Fruit fly (Drosophila melanogaster) whole organism, embryonic: Measurements from ENCODE around the gene dsx.
A peak's percentile ranks its signal among the peaks of the same experiment; 100 is the strongest.

ENCODE experiments used
- ATbp ChIP-seq: fragments of 200-800 bp; sonication (Bioruptor generic); optimal IDR thresholded peaks from 2 replicates; lab custom pipeline; 2017; ENCODE audit warnings: missing biosample characterization, mild to moderate bottlenecking, missing genetic modification characterization, missing genetic modification reagents
- Awh ChIP-seq: fragments of 200-800 bp; sonication (Bioruptor generic); IDR thresholded peaks from 2 replicates; pipeline ENCODE4, ENCODE4 v1.3.6; 2022; ENCODE audit warnings: missing biosample characterization, missing genetic modification characterization
- Bgb ChIP-seq: fragments of 200-800 bp; sonication (Bioruptor generic); IDR thresholded peaks from 2 replicates; pipeline ENCODE4 v1.3.6; 2022; ENCODE audit warnings: missing biosample characterization, missing genetic modification characterization; ENCODE audit not compliant: partially characterized antibody
- Bteb2 ChIP-seq: fragments of 200-800 bp; sonication (Bioruptor generic); optimal IDR thresholded peaks from 2 replicates; lab custom pipeline; 2016; ENCODE audit warnings: missing biosample characterization, missing genetic modification characterization
- CG10147 ChIP-seq: fragments of 200-800 bp; sonication (Bioruptor generic); optimal IDR thresholded peaks from 2 replicates; lab custom pipeline; 2019; ENCODE audit warnings: missing biosample characterization, mild to moderate bottlenecking, missing genetic modification characterization, moderate library complexity
- CG10209 ChIP-seq: fragments of 200-800 bp; sonication (Bioruptor generic); optimal IDR thresholded peaks from 3 replicates; lab custom pipeline; 2017; ENCODE audit warnings: missing biosample characterization, mild to moderate bottlenecking, missing genetic modification characterization, missing genetic modification reagents
- CG10979 ChIP-seq: fragments of 200-800 bp; sonication (Bioruptor generic); optimal IDR thresholded peaks from 2 replicates; lab custom pipeline; 2018; ENCODE audit warnings: missing biosample characterization, mild to moderate bottlenecking, missing genetic modification characterization, moderate library complexity
- CG11247 ChIP-seq: fragments of 200-800 bp; sonication (Bioruptor generic); IDR thresholded peaks from 2 replicates; pipeline ENCODE4 v1.3.6; 2022; ENCODE audit warnings: missing biosample characterization, missing genetic modification characterization
- CG14860 ChIP-seq: fragments of 200-800 bp; sonication (Bioruptor generic); IDR thresholded peaks from 3 replicates; pipeline ENCODE4 v1.3.6; 2022; ENCODE audit warnings: missing biosample characterization, missing genetic modification characterization; ENCODE audit not compliant: partially characterized antibody
- CG18011 ChIP-seq: fragments of 200-800 bp; sonication (Bioruptor generic); optimal IDR thresholded peaks from 2 replicates; lab custom pipeline; 2017; ENCODE audit warnings: missing biosample characterization, missing genetic modification characterization, mild to moderate bottlenecking, moderate library complexity, missing genotype
- CG2202 ChIP-seq: fragments of 200-800 bp; sonication (Bioruptor generic); optimal IDR thresholded peaks from 2 replicates; lab custom pipeline; 2018; ENCODE audit warnings: missing biosample characterization, mild to moderate bottlenecking, missing genetic modification characterization
- CG30431 ChIP-seq: fragments of 200-800 bp; sonication (Bioruptor generic); optimal IDR thresholded peaks from 2 replicates; lab custom pipeline; 2017; ENCODE audit warnings: missing biosample characterization, missing genetic modification characterization
- CG43689 ChIP-seq: fragments of 200-800 bp; sonication (Bioruptor generic); IDR thresholded peaks from 2 replicates; pipeline ENCODE4 v1.3.6; 2022; ENCODE audit warnings: missing biosample characterization, missing genetic modification characterization
- CG4730 ChIP-seq: fragments of 200-800 bp; sonication (Bioruptor generic); IDR thresholded peaks from 2 replicates; pipeline ENCODE4 v1.3.6; 2022; ENCODE audit warnings: missing biosample characterization, missing genetic modification characterization
- CG6689 ChIP-seq: fragments of 200-800 bp; sonication (Bioruptor generic); IDR thresholded peaks from 2 replicates; pipeline ENCODE4 v1.3.6; 2022; ENCODE audit warnings: missing biosample characterization, missing genetic modification characterization
- CG7928 ChIP-seq: fragments of 200-800 bp; sonication (Bioruptor generic); optimal IDR thresholded peaks from 2 replicates; lab custom pipeline; 2017; ENCODE audit warnings: missing biosample characterization, mild to moderate bottlenecking, missing genetic modification characterization
- CG8290 ChIP-seq, 3 experiments: fragments of 200-800 bp; sonication (Bioruptor generic); optimal IDR thresholded peaks; 2 replicates each; lab custom pipeline; 2016 to 2019; ENCODE audit warnings: missing biosample characterization in 3 of 3, missing genetic modification characterization in 3 of 3, mild to moderate bottlenecking in 2 of 3, moderate library complexity in 1 of 3
- CTCF ChIP-seq: fragments of 200-800 bp; sonication (Bioruptor generic); optimal IDR thresholded peaks from 2 replicates; lab custom pipeline; 2017; ENCODE audit warnings: missing biosample characterization, mild to moderate bottlenecking, missing genetic modification characterization, moderate library complexity
- D19A ChIP-seq: fragments of 200-800 bp; optimal IDR thresholded peaks from 3 replicates; lab custom pipeline; 2019; ENCODE audit warnings: missing biosample characterization, mild to moderate bottlenecking, missing genetic modification characterization, moderate library complexity
- E2f1 ChIP-seq: fragments of 200-800 bp; sonication (Bioruptor generic); IDR thresholded peaks from 2 replicates; pipeline ENCODE4 v1.3.6; 2022; ENCODE audit warnings: missing biosample characterization, missing genetic modification characterization
- Fer1 ChIP-seq: fragments of 200-800 bp; sonication (Bioruptor generic); optimal IDR thresholded peaks from 2 replicates; lab custom pipeline; 2017; ENCODE audit warnings: missing biosample characterization, mild to moderate bottlenecking, missing genetic modification characterization
- Hr51 ChIP-seq, 2 experiments: fragments of 200-800 bp; sonication (Bioruptor generic); optimal IDR thresholded peaks; 2 replicates in 1 of 2; 3 replicates in 1 of 2; lab custom pipeline; 2016 to 2018; ENCODE audit warnings: missing biosample characterization in 2 of 2, missing genetic modification characterization in 2 of 2, mild to moderate bottlenecking in 1 of 2, moderate library complexity in 1 of 2
- Med ChIP-seq: fragments of 200-800 bp; sonication (Bioruptor generic); peaks from one replicate; lab custom pipeline; 2016; ENCODE audit warnings: missing biosample characterization, missing genetic modification characterization, mild to moderate bottlenecking, inconsistent platforms, moderate library complexity
- NC2α ChIP-seq: fragments of 200-800 bp; sonication (Bioruptor generic); optimal IDR thresholded peaks from 2 replicates; lab custom pipeline; 2016; ENCODE audit warnings: missing biosample characterization, missing genetic modification characterization
- Nf-YB ChIP-seq: fragments of 200-800 bp; sonication (Bioruptor generic); optimal IDR thresholded peaks from 3 replicates; lab custom pipeline; 2019; ENCODE audit warnings: missing biosample characterization, mild to moderate bottlenecking, missing genetic modification characterization, moderate library complexity
- Scr ChIP-seq: fragments of 200-800 bp; sonication (Bioruptor generic); IDR thresholded peaks from 2 replicates; pipeline ENCODE4 v1.3.6; 2022; ENCODE audit warnings: missing biosample characterization, missing genetic modification characterization; ENCODE audit not compliant: partially characterized antibody
- Sry-δ ChIP-seq: fragments of 200-800 bp; sonication (Bioruptor generic); optimal IDR thresholded peaks from 2 replicates; lab custom pipeline; 2016; ENCODE audit warnings: missing biosample characterization, missing genetic modification characterization
- corto ChIP-seq: fragments of 200-800 bp; sonication (Bioruptor generic); optimal IDR thresholded peaks from 2 replicates; lab custom pipeline; 2016; ENCODE audit warnings: missing biosample characterization, mild to moderate bottlenecking, missing genetic modification characterization, moderate library complexity
- cwo ChIP-seq: fragments of 200-800 bp; sonication (Bioruptor generic); optimal IDR thresholded peaks from 3 replicates; lab custom pipeline; 2017; ENCODE audit warnings: missing biosample characterization, missing genetic modification characterization, mild to moderate bottlenecking, moderate library complexity, missing genetic modification reagents
- dm ChIP-seq: fragments of 200-800 bp; sonication (Bioruptor generic); optimal IDR thresholded peaks from 3 replicates; lab custom pipeline; 2016; ENCODE audit warnings: missing biosample characterization, missing genetic modification characterization
- dpn ChIP-seq, 2 experiments: fragments of 200-800 bp; sonication (Bioruptor generic); optimal IDR thresholded peaks; 3 replicates each; lab custom pipeline; 2016; ENCODE audit warnings: missing biosample characterization in 2 of 2, missing genetic modification characterization in 2 of 2
- exex ChIP-seq: fragments of 200-800 bp; sonication (Bioruptor generic); optimal IDR thresholded peaks from 4 replicates; lab custom pipeline; 2018; ENCODE audit warnings: missing biosample characterization, mild to moderate bottlenecking, missing genetic modification characterization, moderate library complexity
- gcm ChIP-seq: fragments of 200-800 bp; sonication (Bioruptor generic); optimal IDR thresholded peaks from 2 replicates; lab custom pipeline; 2019; ENCODE audit warnings: missing biosample characterization, mild to moderate bottlenecking, missing genetic modification characterization, moderate library complexity
- gcm2 ChIP-seq: fragments of 200-800 bp; sonication (Bioruptor generic); optimal IDR thresholded peaks from 2 replicates; lab custom pipeline; 2016; ENCODE audit warnings: missing biosample characterization, missing genetic modification characterization
- mam ChIP-seq: fragments of 200-800 bp; sonication (Bioruptor generic); optimal IDR thresholded peaks from 3 replicates; lab custom pipeline; 2016; ENCODE audit warnings: missing biosample characterization, missing genetic modification characterization
- mirr ChIP-seq: fragments of 200-800 bp; sonication (Bioruptor generic); optimal IDR thresholded peaks from 3 replicates; lab custom pipeline; 2018; ENCODE audit warnings: missing biosample characterization, mild to moderate bottlenecking, missing genetic modification characterization
- nom ChIP-seq: fragments of 200-800 bp; sonication (Bioruptor generic); optimal IDR thresholded peaks from 2 replicates; lab custom pipeline; 2017; ENCODE audit warnings: missing biosample characterization, missing genetic modification characterization, mild to moderate bottlenecking, moderate library complexity, missing genetic modification reagents
- pb ChIP-seq: fragments of 200-800 bp; sonication (Bioruptor generic); optimal IDR thresholded peaks from 3 replicates; lab custom pipeline; 2016; ENCODE audit warnings: missing biosample characterization, missing genetic modification characterization
- pho ChIP-seq: fragments of 200-800 bp; sonication (Bioruptor generic); optimal IDR thresholded peaks from 2 replicates; lab custom pipeline; 2016; ENCODE audit warnings: missing biosample characterization, missing genetic modification characterization
- pita ChIP-seq: fragments of 200-800 bp; sonication (Bioruptor generic); optimal IDR thresholded peaks from 2 replicates; lab custom pipeline; 2017; ENCODE audit warnings: missing biosample characterization, mild to moderate bottlenecking, missing genetic modification characterization
- pzg ChIP-seq: fragments of 200-800 bp; sonication (Bioruptor generic); optimal IDR thresholded peaks from 3 replicates; lab custom pipeline; 2018; ENCODE audit warnings: missing biosample characterization, mild to moderate bottlenecking, missing genetic modification characterization, moderate library complexity
- ranshi ChIP-seq: fragments of 200-800 bp; sonication (Bioruptor generic); IDR thresholded peaks from 2 replicates; pipeline ENCODE4 v1.3.6; 2022; ENCODE audit warnings: missing biosample characterization, missing genetic modification characterization
- rib ChIP-seq: fragments of 200-800 bp; sonication (Bioruptor generic); IDR thresholded peaks from 2 replicates; pipeline ENCODE4 v1.3.6; 2022; ENCODE audit warnings: missing biosample characterization, missing genetic modification characterization
- run ChIP-seq: fragments of 200-800 bp; sonication (Bioruptor generic); optimal IDR thresholded peaks from 3 replicates; lab custom pipeline; 2018; ENCODE audit warnings: missing biosample characterization, mild to moderate bottlenecking, missing genetic modification characterization
- tin ChIP-seq: fragments of 200-800 bp; sonication (Bioruptor generic); optimal IDR thresholded peaks from 3 replicates; lab custom pipeline; 2016; ENCODE audit warnings: missing biosample characterization, missing genetic modification characterization
- trem ChIP-seq: fragments of 200-800 bp; optimal IDR thresholded peaks from 3 replicates; lab custom pipeline; 2019; ENCODE audit warnings: missing biosample characterization, mild to moderate bottlenecking, missing genetic modification characterization, moderate library complexity
- unpg ChIP-seq: fragments of 200-800 bp; sonication (Bioruptor generic); optimal IDR thresholded peaks from 3 replicates; lab custom pipeline; 2018; ENCODE audit warnings: missing biosample characterization, mild to moderate bottlenecking, missing genetic modification characterization, moderate library complexity
- wdn ChIP-seq: fragments of 200-800 bp; sonication (Bioruptor generic); IDR thresholded peaks from 2 replicates; pipeline ENCODE4 v1.3.6; 2022; ENCODE audit warnings: missing biosample characterization, missing genetic modification characterization

Gene dsx

dm6 chr3R:7977011-7977925 lies 10.1 kb upstream of the dsx start (continued):
- peak; percentile 20 for TF ChIP-seq pho (GFP tag; lab: Kevin White, UChicago)
- peak; percentile 55 for TF ChIP-seq exex
- peak; percentile 3 for TF ChIP-seq pb
- no peak for TF ChIP-seq rib
- TF ChIP-seq gcm (GFP tag; lab: Kevin White, UChicago): peak; percentile 42
- peak; percentile 22 for TF ChIP-seq unpg (GFP tag; lab: Kevin White, UChicago)
- TF ChIP-seq pita: no peak
- no peak for TF ChIP-seq Awh (GFP tag; lab: Robert Waterston, UW)
- TF ChIP-seq Bgb (GFP tag; lab: Robert Waterston, UW): peak; percentile 28; the same call in 1 of the 2 replicates
- peak; percentile 80 for TF ChIP-seq trem (tag; lab: Kevin White, UChicago)
- peak; percentile 41 for TF ChIP-seq mirr
- 0 out of 2 replicates have a peak, but pooled peaks have one; percentile 36 for TF ChIP-seq Scr (GFP tag; lab: Robert Waterston, UW)
- TF ChIP-seq CG8290 (GFP tag; optimal IDR thresholded peaks at IDR 0.05; lab: Kevin White, UChicago): no peak
- TF ChIP-seq CG8290 (tag; optimal IDR thresholded peaks at IDR 0.05; lab: Kevin White, UChicago): peak in 1 of 2 experiments; percentile 61
- no peak for TF ChIP-seq run (tag; lab: Kevin White, UChicago)
- TF ChIP-seq CG11247 (GFP tag; lab: Robert Waterston, UW): no peak
- no peak for TF ChIP-seq CG14860 (GFP tag; lab: Robert Waterston, UW)
- no peak for TF ChIP-seq CG30431 (GFP tag; lab: Kevin White, UChicago)
- TF ChIP-seq NC2α: peak; percentile 42
- TF ChIP-seq pzg: peak; percentile 98
- no peak for TF ChIP-seq wdn (GFP tag; lab: Robert Waterston, UW)
- peak; percentile 6 for TF ChIP-seq cwo
- no peak for TF ChIP-seq E2f1
- peak; percentile 13 for TF ChIP-seq mam
- no peak for TF ChIP-seq ranshi (GFP tag; lab: Robert Waterston, UW)
- no peak for TF ChIP-seq ATbp
- TF ChIP-seq CG18011: peak; percentile 99
- TF ChIP-seq CG10979 (tag; lab: Kevin White, UChicago): peak; percentile 5
- TF ChIP-seq Sry-δ (GFP tag; lab: Kevin White, UChicago): peak; percentile 50
- peak; percentile 1 for TF ChIP-seq gcm2 (GFP tag; lab: Kevin White, UChicago)
- TF ChIP-seq corto (GFP tag; lab: Kevin White, UChicago): peak; percentile 39
- peak; percentile 33 for TF ChIP-seq dm
- peak in 1 of 2 experiments; percentile 9 for TF ChIP-seq dpn (GFP tag; optimal IDR thresholded peaks at IDR 0.05; lab: Kevin White, UChicago)
- TF ChIP-seq CG2202 (tag; lab: Kevin White, UChicago): peak; percentile 28
- peak; percentile 64 for TF ChIP-seq Fer1 (GFP tag; lab: Kevin White, UChicago)
- TF ChIP-seq CG7928 (GFP tag; lab: Kevin White, UChicago): no peak
- TF ChIP-seq tin (GFP tag; lab: Kevin White, UChicago): no peak
- no peak for TF ChIP-seq Hr51 (GFP tag; optimal IDR thresholded peaks at IDR 0.05; lab: Kevin White, UChicago)
- TF ChIP-seq CG6689: no peak
- peak; percentile 59 for TF ChIP-seq CTCF
- no peak for TF ChIP-seq CG43689 (GFP tag; lab: Robert Waterston, UW)
- peak; percentile 15 for TF ChIP-seq nom
- peak; percentile 85 for TF ChIP-seq D19A (tag; lab: Kevin White, UChicago)
- no peak for TF ChIP-seq Bteb2
- TF ChIP-seq CG10147 (GFP tag; lab: Kevin White, UChicago): peak; percentile 49
- no peak for TF ChIP-seq CG4730 (GFP tag; lab: Robert Waterston, UW)
- TF ChIP-seq Med: peak; percentile 89
- TF ChIP-seq Nf-YB (GFP tag; lab: Kevin White, UChicago): peak; percentile 4
- TF ChIP-seq CG10209 (GFP tag; lab: Kevin White, UChicago): no peak
